Worm (Caenorhabditis elegans) whole organism, L1 larva: ENCODE data around the gene C24H11.2.

Source experiments
- C04F5.9 ChIP-seq: sonication (generic microtip); optimal IDR thresholded peaks from 2 replicates; lab custom pipeline; 2016; ENCODE audit warnings: missing genetic modification characterization, missing compliant biosample characterization
- F16B12.6 ChIP-seq: fragments of 150-350 bp; optimal IDR thresholded peaks from 2 replicates; lab custom pipeline; 2014; ENCODE audit warnings: missing biosample characterization, missing genetic modification characterization
- Y116A8C.19 ChIP-seq: sonication (generic microtip); optimal IDR thresholded peaks from 2 replicates; lab custom pipeline; 2016; ENCODE audit warnings: missing compliant biosample characterization, missing genetic modification characterization, borderline replicate concordance
- aly-2 ChIP-seq: fragments of 150-350 bp; optimal IDR thresholded peaks from 2 replicates; lab custom pipeline; 2014; ENCODE audit warnings: missing biosample characterization, missing genetic modification characterization
- ama-1 ChIP-seq: fragments of 150-350 bp; optimal IDR thresholded peaks from 2 replicates; lab custom pipeline; 2014
- blmp-1 ChIP-seq: fragments of 150-350 bp; optimal IDR thresholded peaks from 2 replicates; lab custom pipeline; 2014; ENCODE audit warnings: missing biosample characterization, missing genetic modification characterization
- ceh-82 ChIP-seq, 3 experiments: fragments of 150-350 bp in 1 of 3; sonication (generic microtip) in 2 of 3; optimal IDR thresholded peaks; 2 replicates each; lab custom pipeline; 2014 to 2017; ENCODE audit warnings: missing biosample characterization in 3 of 3, missing genetic modification characterization in 3 of 3
- dpl-1 ChIP-seq, 3 experiments: fragments of 150-350 bp in 2 of 3; sonication (generic microtip) in 1 of 3; optimal IDR thresholded peaks; 2 replicates each; lab custom pipeline; 2014 to 2017; ENCODE audit warnings: missing biosample characterization in 3 of 3, missing genetic modification characterization in 3 of 3, missing genetic modification reagents in 3 of 3
- dsc-1 ChIP-seq: sonication (generic microtip); optimal IDR thresholded peaks from 2 replicates; lab custom pipeline; 2016; ENCODE audit warnings: mild to moderate bottlenecking, missing genetic modification characterization, missing compliant biosample characterization
- efl-3 ChIP-seq: fragments of 200-800 bp; sonication (Bioruptor generic); optimal IDR thresholded peaks from 2 replicates; lab custom pipeline; 2018; ENCODE audit warnings: mild to moderate bottlenecking, missing genetic modification characterization, missing compliant biosample characterization
- egl-27 ChIP-seq, 2 experiments: fragments of 150-350 bp in 1 of 2; sonication (generic microtip); optimal IDR thresholded peaks; 3 replicates each; lab custom pipeline; 2017 to 2018; ENCODE audit warnings: missing biosample characterization in 2 of 2, missing genetic modification characterization in 2 of 2, missing genetic modification reagents in 2 of 2
- elt-2 ChIP-seq: sonication (generic microtip); optimal IDR thresholded peaks from 2 replicates; lab custom pipeline; 2016; ENCODE audit warnings: missing genetic modification characterization, mild to moderate bottlenecking, inconsistent platforms, missing compliant biosample characterization, missing genetic modification reagents
- fkh-10 ChIP-seq: sonication (generic microtip); optimal IDR thresholded peaks from 2 replicates; lab custom pipeline; 2017; ENCODE audit warnings: missing biosample characterization, missing genetic modification reagents, missing genetic modification characterization
- fkh-8 ChIP-seq: sonication (generic microtip); optimal IDR thresholded peaks from 2 replicates; lab custom pipeline; 2016; ENCODE audit warnings: mild to moderate bottlenecking, missing genetic modification characterization, missing compliant biosample characterization
- grh-1 ChIP-seq: fragments of 200-800 bp; sonication (Bioruptor generic); IDR thresholded peaks from 2 replicates; pipeline ENCODE4 v1.3.6; 2022; ENCODE audit warnings: missing genetic modification reagents, missing genetic modification characterization, missing compliant biosample characterization
- hlh-4 ChIP-seq: sonication (generic microtip); optimal IDR thresholded peaks from 2 replicates; lab custom pipeline; 2016; ENCODE audit warnings: mild to moderate bottlenecking, missing genetic modification characterization, missing compliant biosample characterization
- hpl-2 ChIP-seq: fragments of 150-350 bp; optimal IDR thresholded peaks from 2 replicates; lab custom pipeline; 2014; ENCODE audit warnings: missing biosample characterization, missing genetic modification reagents, missing genetic modification characterization
- irx-1 ChIP-seq: sonication (generic microtip); optimal IDR thresholded peaks from 2 replicates; lab custom pipeline; 2016; ENCODE audit warnings: missing genetic modification characterization, missing compliant biosample characterization
- jun-1 ChIP-seq: fragments of 150-350 bp; optimal IDR thresholded peaks from 2 replicates; lab custom pipeline; 2014; ENCODE audit warnings: missing biosample characterization, missing genetic modification reagents, missing genetic modification characterization
- lin-14 ChIP-seq: fragments of 200-800 bp; sonication (Bioruptor generic); optimal IDR thresholded peaks from 2 replicates; lab custom pipeline; 2018; ENCODE audit warnings: mild to moderate bottlenecking, missing genetic modification characterization, moderate library complexity, missing compliant biosample characterization
- lin-15B ChIP-seq: fragments of 150-350 bp; sonication (generic microtip); optimal IDR thresholded peaks from 3 replicates; lab custom pipeline; 2014; ENCODE audit warnings: missing biosample characterization, missing genetic modification characterization
- lin-35 ChIP-seq, 2 experiments: fragments of 150-350 bp; optimal IDR thresholded peaks; 2 replicates each; lab custom pipeline; 2014; ENCODE audit warnings: missing biosample characterization in 2 of 2, missing genetic modification characterization in 2 of 2, missing genetic modification reagents in 2 of 2
- lsy-2 ChIP-seq, 2 experiments: fragments of 150-350 bp; optimal IDR thresholded peaks; 2 replicates each; lab custom pipeline; 2014; ENCODE audit warnings: missing biosample characterization in 2 of 2, missing genetic modification characterization in 2 of 2
- mab-9 ChIP-seq: fragments of 200-800 bp; sonication (Bioruptor generic); IDR thresholded peaks from 2 replicates; pipeline ENCODE4 v1.3.6; 2022; ENCODE audit warnings: missing genetic modification reagents, missing genetic modification characterization, missing compliant biosample characterization
- mep-1 ChIP-seq: fragments of 150-350 bp; optimal IDR thresholded peaks from 2 replicates; lab custom pipeline; 2014; ENCODE audit warnings: missing biosample characterization, missing genetic modification characterization
- nhr-11 ChIP-seq: fragments of 150-350 bp; optimal IDR thresholded peaks from 2 replicates; lab custom pipeline; 2014; ENCODE audit warnings: missing biosample characterization, missing genetic modification characterization
- nhr-19 ChIP-seq: fragments of 200-800 bp; sonication (Bioruptor generic); conservative IDR thresholded peaks from 2 replicates; pipeline ENCODE4 v1.3.6; 2022; ENCODE audit warnings: missing genetic modification characterization, missing compliant biosample characterization
- nhr-237 ChIP-seq: fragments of 150-350 bp; optimal IDR thresholded peaks from 2 replicates; lab custom pipeline; 2014; ENCODE audit warnings: missing biosample characterization, missing genetic modification characterization
- nhr-28 ChIP-seq: fragments of 150-350 bp; optimal IDR thresholded peaks from 2 replicates; lab custom pipeline; 2014; ENCODE audit warnings: missing biosample characterization, missing genetic modification characterization
- nhr-71 ChIP-seq: sonication (generic microtip); optimal IDR thresholded peaks from 2 replicates; lab custom pipeline; 2016; ENCODE audit warnings: mild to moderate bottlenecking, missing genetic modification characterization, moderate library complexity, missing compliant biosample characterization
- nhr-77 ChIP-seq: fragments of 150-350 bp; optimal IDR thresholded peaks from 2 replicates; lab custom pipeline; 2014; ENCODE audit warnings: missing biosample characterization, missing genetic modification characterization
- nhr-84 ChIP-seq: sonication (generic microtip); optimal IDR thresholded peaks from 2 replicates; lab custom pipeline; 2017; ENCODE audit warnings: missing biosample characterization, missing genetic modification characterization
- nhr-85 ChIP-seq: sonication (generic microtip); peaks from one replicate; lab custom pipeline; 2016; ENCODE audit warnings: missing genetic modification characterization, inconsistent platforms, missing compliant biosample characterization
- nhr-90 ChIP-seq: sonication (generic microtip); optimal IDR thresholded peaks from 2 replicates; lab custom pipeline; 2016; ENCODE audit warnings: mild to moderate bottlenecking, missing genetic modification characterization, missing compliant biosample characterization; ENCODE audit not compliant: poor library complexity
- pag-3 ChIP-seq: sonication (generic microtip); optimal IDR thresholded peaks from 2 replicates; lab custom pipeline; 2017; ENCODE audit warnings: missing genetic modification characterization, mild to moderate bottlenecking, missing compliant biosample characterization, antibody characterized with exemption, borderline replicate concordance; ENCODE audit not compliant: insufficient read depth
- pqm-1 ChIP-seq: sonication (generic microtip); optimal IDR thresholded peaks from 3 replicates; lab custom pipeline; 2017; ENCODE audit warnings: missing biosample characterization, missing genetic modification characterization
- skn-1 ChIP-seq: fragments of 150-350 bp; optimal IDR thresholded peaks from 2 replicates; lab custom pipeline; 2014; ENCODE audit warnings: missing biosample characterization, missing genetic modification characterization
- snpc-4 ChIP-seq: fragments of 150-350 bp; optimal IDR thresholded peaks from 2 replicates; lab custom pipeline; 2014; ENCODE audit warnings: missing biosample characterization, missing genetic modification characterization
- snu-23 ChIP-seq: sonication (generic microtip); optimal IDR thresholded peaks from 2 replicates; lab custom pipeline; 2016; ENCODE audit warnings: missing genetic modification characterization, missing compliant biosample characterization
- sox-4 ChIP-seq: sonication (generic microtip); optimal IDR thresholded peaks from 2 replicates; lab custom pipeline; 2016; ENCODE audit warnings: missing genetic modification characterization, missing compliant biosample characterization
- swsn-7 ChIP-seq: sonication (generic microtip); optimal IDR thresholded peaks from 2 replicates; lab custom pipeline; 2016; ENCODE audit warnings: missing genetic modification characterization, missing compliant biosample characterization
- tbx-2 ChIP-seq: sonication (generic microtip); optimal IDR thresholded peaks from 2 replicates; lab custom pipeline; 2016; ENCODE audit warnings: missing genetic modification characterization, missing compliant biosample characterization
- unc-62 ChIP-seq: fragments of 150-350 bp; optimal IDR thresholded peaks from 2 replicates; lab custom pipeline; 2014; ENCODE audit warnings: missing biosample characterization, missing genetic modification reagents, missing genetic modification characterization
- unc-98 ChIP-seq: fragments of 200-800 bp; sonication (Bioruptor generic); IDR thresholded peaks from 2 replicates; pipeline ENCODE4 v1.3.6; 2022; ENCODE audit warnings: missing genetic modification characterization, missing compliant biosample characterization
- xbp-1 ChIP-seq: sonication (generic microtip); optimal IDR thresholded peaks from 2 replicates; lab custom pipeline; 2016; ENCODE audit warnings: missing genetic modification characterization, missing compliant biosample characterization
- zag-1 ChIP-seq: fragments of 150-350 bp; optimal IDR thresholded peaks from 2 replicates; lab custom pipeline; 2014; ENCODE audit warnings: missing biosample characterization, missing genetic modification characterization
- zip-4 ChIP-seq: fragments of 200-800 bp; sonication (Bioruptor generic); optimal IDR thresholded peaks from 2 replicates; lab custom pipeline; 2018; ENCODE audit warnings: mild to moderate bottlenecking, missing genetic modification characterization, moderate library complexity, missing compliant biosample characterization
- ztf-11 ChIP-seq, 2 experiments: sonication (generic microtip); optimal IDR thresholded peaks; 2 replicates each; lab custom pipeline; 2016 to 2017; ENCODE audit warnings: missing genetic modification characterization in 2 of 2, missing biosample characterization in 1 of 2, missing compliant biosample characterization in 1 of 2
- ztf-4 ChIP-seq: fragments of 150-350 bp; optimal IDR thresholded peaks from 2 replicates; lab custom pipeline; 2014; ENCODE audit warnings: missing biosample characterization, missing genetic modification characterization

Gene C24H11.2

DNA sequence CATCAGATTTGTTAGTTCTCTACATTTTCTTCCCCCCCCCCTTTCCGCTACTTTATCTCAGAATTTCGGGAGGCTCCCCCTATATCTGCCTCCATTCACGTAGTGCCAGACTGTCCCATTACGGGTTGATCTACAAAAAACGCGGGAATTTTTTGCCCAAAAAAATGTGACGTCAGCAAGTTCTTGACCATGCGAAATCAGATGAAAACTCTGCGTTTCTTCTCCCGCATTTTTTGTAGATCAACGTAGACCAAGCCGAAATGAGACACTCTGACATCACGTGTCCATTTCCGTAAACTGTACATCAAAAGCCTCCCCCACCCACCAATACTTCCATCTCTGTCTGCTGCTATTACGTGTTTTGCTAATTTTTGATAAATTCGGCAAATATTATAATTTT is 32.4 kb upstream of the C24H11.2 start:
- no peak for TF ChIP-seq nhr-71
- TF ChIP-seq zag-1 (tag; lab: Kevin White, UChicago): no peak
- TF ChIP-seq blmp-1: no peak
- no peak for TF ChIP-seq dpl-1 (GFP tag; optimal IDR thresholded peaks at IDR 0.05; lab: Kevin White, UChicago)
- no peak for TF ChIP-seq sox-4 (tag; lab: Kevin White, UChicago)
- TF ChIP-seq C04F5.9 (tag; lab: Kevin White, UChicago): no peak
- no peak for TF ChIP-seq pqm-1 (tag; lab: Kevin White, UChicago)
- no peak for TF ChIP-seq mab-9 (GFP tag; lab: Robert Waterston, UW)
- no peak for TF ChIP-seq swsn-7
- no peak for TF ChIP-seq nhr-237
- no peak for TF ChIP-seq nhr-28 (tag; lab: Kevin White, UChicago)
- TF ChIP-seq ztf-4 (tag; lab: Kevin White, UChicago): no peak
- no peak for TF ChIP-seq jun-1 (tag; lab: Kevin White, UChicago)
- TF ChIP-seq nhr-84 (tag; lab: Kevin White, UChicago): no peak
- TF ChIP-seq fkh-8 (tag; lab: Kevin White, UChicago): no peak
- no peak for TF ChIP-seq lin-35 (GFP tag; optimal IDR thresholded peaks at IDR 0.05; lab: Kevin White, UChicago)

DNA sequence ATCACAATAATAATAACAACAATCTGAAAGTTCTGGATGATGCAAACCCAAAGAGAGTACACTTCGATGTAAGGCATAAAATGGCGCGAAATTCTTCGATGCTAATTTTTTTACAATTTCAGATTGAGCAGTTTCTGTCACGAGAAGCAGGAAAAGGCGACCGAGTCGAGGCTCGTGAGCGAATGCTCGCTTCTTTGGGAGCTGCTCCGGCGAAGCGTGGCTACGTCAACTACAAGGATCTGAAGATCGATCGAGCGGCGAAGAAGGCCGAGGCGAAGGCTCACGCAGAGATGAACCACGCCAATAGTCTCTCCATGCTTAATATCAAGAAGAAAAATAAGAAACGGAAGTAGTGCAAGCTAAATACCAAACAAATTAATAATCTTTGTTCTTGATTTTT is 31.9 kb upstream of the C24H11.2 start:
- no peak for TF ChIP-seq xbp-1 (tag; lab: Kevin White, UChicago)
- TF ChIP-seq lsy-2 (tag; optimal IDR thresholded peaks at IDR 0.05; lab: Kevin White, UChicago): no peak
- TF ChIP-seq mab-9 (GFP tag; lab: Robert Waterston, UW): no peak
- no peak for TF ChIP-seq snpc-4
- TF ChIP-seq hpl-2 (GFP tag; lab: Kevin White, UChicago): no peak
- no peak for TF ChIP-seq dpl-1 (GFP tag; optimal IDR thresholded peaks at IDR 0.05; lab: Kevin White, UChicago)
- TF ChIP-seq pag-3: no peak
- TF ChIP-seq elt-2 (tag; lab: Kevin White, UChicago): no peak
- no peak for TF ChIP-seq skn-1 (tag; lab: Kevin White, UChicago)
- no peak for TF ChIP-seq Y116A8C.19 (tag; lab: Kevin White, UChicago)
- no peak for TF ChIP-seq lin-15B
- TF ChIP-seq ama-1 (lab: Kevin White, UChicago): no peak
- no peak for TF ChIP-seq aly-2 (tag; lab: Kevin White, UChicago)
- TF ChIP-seq F16B12.6 (tag; lab: Kevin White, UChicago): no peak
- TF ChIP-seq tbx-2 (tag; lab: Kevin White, UChicago): no peak
- no peak for TF ChIP-seq nhr-90 (tag; lab: Kevin White, UChicago)
- TF ChIP-seq ztf-4 (tag; lab: Kevin White, UChicago): no peak
- TF ChIP-seq fkh-10: no peak

DNA sequence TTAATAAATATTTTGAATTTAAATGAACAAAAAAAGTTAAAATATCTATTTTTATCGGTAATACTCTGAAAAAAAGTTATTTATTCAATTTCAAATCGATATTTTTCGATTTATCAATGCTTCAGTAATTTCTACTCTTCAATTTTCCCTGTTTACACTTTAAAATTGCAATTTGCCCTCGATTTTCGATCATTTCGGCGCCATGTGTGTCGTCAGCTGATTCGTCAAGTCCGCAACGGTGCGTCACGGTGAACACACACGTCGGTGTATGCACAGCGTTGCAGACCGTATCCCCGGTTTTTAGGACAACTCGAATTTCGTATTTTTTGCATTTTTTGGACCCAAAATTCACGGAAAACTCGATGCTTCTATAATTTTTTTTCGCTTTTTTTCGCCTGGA is 31.1 kb upstream of the C24H11.2 start, which contains the start of gene C18D11.3:
Gene C18D11.3, plus strand, starts transcription at position 189 of the 400 bp plus-strand sequence.
- TF ChIP-seq nhr-77 (tag; lab: Kevin White, UChicago): peak; percentile 82
- TF ChIP-seq irx-1: peak; percentile 60
- peak; percentile 79 for TF ChIP-seq nhr-19 (GFP tag; lab: Robert Waterston, UW)
- no peak for TF ChIP-seq nhr-84 (tag; lab: Kevin White, UChicago)
- TF ChIP-seq nhr-11 (tag; lab: Kevin White, UChicago): no peak
- TF ChIP-seq egl-27 (tag; optimal IDR thresholded peaks at IDR 0.05; lab: Kevin White, UChicago): peak; percentile 1 to 44
- peak; percentile 6; the same call in 1 of the 2 replicates for TF ChIP-seq unc-98 (GFP tag; lab: Robert Waterston, UW)
- TF ChIP-seq tbx-2 (tag; lab: Kevin White, UChicago): peak; percentile 88
- TF ChIP-seq fkh-10: peak; percentile 38
- TF ChIP-seq lin-35 (GFP tag; optimal IDR thresholded peaks at IDR 0.05; lab: Kevin White, UChicago): peak; percentile 90 to 93
- TF ChIP-seq dsc-1 (tag; lab: Kevin White, UChicago): peak; percentile 67
- TF ChIP-seq ztf-11 (tag; optimal IDR thresholded peaks at IDR 0.05; lab: Kevin White, UChicago): peak in 1 of 2 experiments; percentile 22
- TF ChIP-seq snu-23 (GFP tag; lab: Kevin White, UChicago): peak; percentile 93
- 0 out of 2 replicates have a peak, but pooled peaks have one; percentile 16 for TF ChIP-seq grh-1 (GFP tag; lab: Robert Waterston, UW)
- TF ChIP-seq mep-1 (tag; lab: Kevin White, UChicago): peak; percentile 94
- TF ChIP-seq nhr-71: peak; percentile 92
- TF ChIP-seq fkh-8 (tag; lab: Kevin White, UChicago): peak; percentile 86
- no peak for TF ChIP-seq hlh-4 (tag; lab: Kevin White, UChicago)
- no peak for TF ChIP-seq hpl-2 (GFP tag; lab: Kevin White, UChicago)
- TF ChIP-seq xbp-1 (tag; lab: Kevin White, UChicago): peak; percentile 73
- peak; percentile 89 for TF ChIP-seq nhr-85 (tag; lab: Kevin White, UChicago)
- TF ChIP-seq lin-14: peak; percentile 94
- no peak for TF ChIP-seq unc-62 (GFP tag; lab: Kevin White, UChicago)
- peak; percentile 48 to 93 (median 52) for TF ChIP-seq ceh-82 (tag; optimal IDR thresholded peaks at IDR 0.05; lab: Kevin White, UChicago)
- no peak for TF ChIP-seq aly-2 (tag; lab: Kevin White, UChicago)
- no peak for TF ChIP-seq Y116A8C.19 (tag; lab: Kevin White, UChicago)
- no peak for TF ChIP-seq zip-4 (GFP tag; lab: Kevin White, UChicago)
- peak; percentile 88 for TF ChIP-seq skn-1 (tag; lab: Kevin White, UChicago)
- no peak for TF ChIP-seq efl-3
